Worm (Caenorhabditis elegans): ENCODE data around the gene F35H8.4.

F35H8.4 gene

DNA sequence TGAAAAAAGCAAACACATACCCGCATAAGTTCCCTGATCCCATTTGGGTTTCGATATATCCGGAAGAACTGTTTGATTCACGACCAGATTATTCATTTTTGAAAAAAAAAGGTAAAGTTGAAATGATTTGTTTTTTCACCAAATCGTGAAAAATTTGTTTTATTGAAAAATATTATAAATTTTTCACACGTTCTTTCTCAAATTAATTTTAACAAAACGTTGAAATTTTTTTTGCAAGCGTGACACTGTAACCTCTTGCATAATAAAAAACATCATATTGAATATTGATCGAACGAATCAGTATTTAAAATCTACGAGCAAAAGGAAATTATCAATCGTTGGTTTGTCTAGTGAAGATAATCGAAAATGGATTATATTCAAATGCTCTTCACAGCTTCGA, 41.0 kb downstream of the F35H8.4 start, which contains the start of the genes sfxn-1.1 and AH6.3:
Gene sfxn-1.1, minus strand, starts transcription at position 101 of the 400 bp plus-strand sequence.
Gene AH6.3, plus strand, starts transcription at position 275 of the 400 bp plus-strand sequence.
- TF ChIP-seq npax-4 (tag; optimal IDR thresholded peaks at IDR 0.05): no peak
- TF ChIP-seq fkh-10 (GFP tag; optimal IDR thresholded peaks at IDR 0.05): no peak
- no peak for TF ChIP-seq pros-1 (tag; optimal IDR thresholded peaks at IDR 0.05)
- no peak for TF ChIP-seq fkh-6 (tag; optimal IDR thresholded peaks at IDR 0.05)
- TF ChIP-seq ceh-2 (tag; optimal IDR thresholded peaks at IDR 0.05): no peak
- TF ChIP-seq nhr-232 (tag; optimal IDR thresholded peaks at IDR 0.05): no peak
- TF ChIP-seq unc-42 (tag; optimal IDR thresholded peaks at IDR 0.05): no peak
- no peak for TF ChIP-seq unc-86 (tag; optimal IDR thresholded peaks at IDR 0.05)
- no peak for TF ChIP-seq elt-4 (tag; optimal IDR thresholded peaks at IDR 0.05)
- no peak for TF ChIP-seq ama-1 (optimal IDR thresholded peaks at IDR 0.05)
- no peak for TF ChIP-seq hlh-15 (tag; optimal IDR thresholded peaks at IDR 0.05)
- TF ChIP-seq pha-4 (tag; optimal IDR thresholded peaks at IDR 0.05): no peak
- TF ChIP-seq T23F11.4 (GFP tag; optimal IDR thresholded peaks at IDR 0.05): no peak
- TF ChIP-seq K09A11.1 (tag; optimal IDR thresholded peaks at IDR 0.05; ENCODE audit: insufficient read depth): no peak
- no peak for TF ChIP-seq hlh-30 (tag; optimal IDR thresholded peaks at IDR 0.05; ENCODE audit: insufficient read depth)
- no peak for TF ChIP-seq pat-9 (tag; optimal IDR thresholded peaks at IDR 0.05)
- no peak for TF ChIP-seq ceh-9 (tag; optimal IDR thresholded peaks at IDR 0.05)
- no peak for TF ChIP-seq ceh-19 (GFP tag; optimal IDR thresholded peaks at IDR 0.05)
- TF ChIP-seq pax-1 (tag; optimal IDR thresholded peaks at IDR 0.05): no peak

DNA sequence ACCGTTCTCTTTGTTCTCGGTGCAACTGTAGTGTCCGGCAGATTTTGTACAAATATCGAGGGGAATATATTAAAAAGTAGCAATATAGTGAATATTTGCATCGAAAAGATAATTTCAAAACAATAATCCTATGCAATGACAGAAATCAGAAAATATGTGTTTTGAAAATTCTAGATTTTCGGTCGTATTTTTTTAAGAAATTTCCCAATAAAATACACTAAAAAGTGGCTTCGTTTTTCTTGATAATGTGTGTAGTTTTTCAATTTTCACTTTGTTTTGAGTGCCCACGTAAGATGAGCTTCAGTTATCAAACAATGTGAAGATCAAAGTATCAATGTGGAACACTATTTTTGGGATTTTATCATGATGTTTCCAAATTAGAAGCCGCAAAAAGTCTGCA, 43.0 kb downstream of the F35H8.4 start, which contains the start of gene gcy-1:
Gene gcy-1, minus strand, starts transcription at position 101 of the 400 bp plus-strand sequence.
- TF ChIP-seq F13H6.1 (tag; optimal IDR thresholded peaks at IDR 0.05) (no peak), ceh-45 (GFP tag; IDR thresholded peaks at IDR 0.05) (no peak), ceh-31 (tag; optimal IDR thresholded peaks at IDR 0.05) (no peak), ets-4 (tag; optimal IDR thresholded peaks at IDR 0.05) (no peak), fax-1 (tag; optimal IDR thresholded peaks at IDR 0.05) (no peak), lin-11 (tag; optimal IDR thresholded peaks at IDR 0.05) (no peak), zip-5 (tag; optimal IDR thresholded peaks at IDR 0.05) (no peak), K09A11.1 (tag; optimal IDR thresholded peaks at IDR 0.05; ENCODE audit: insufficient read depth) (no peak), unc-86 (tag; optimal IDR thresholded peaks at IDR 0.05) (no peak), C38D4.7 (GFP tag; optimal IDR thresholded peaks at IDR 0.05) (no peak), ceh-24 (tag; optimal IDR thresholded peaks at IDR 0.05) (no peak), C08G9.2 (tag; optimal IDR thresholded peaks at IDR 0.05) (no peak)
